Fruit fly (Drosophila melanogaster) whole organism, wandering third instar larva: ENCODE data around the gene PK1-R.

Source experiments
- Abd-B ChIP-seq: fragments of >200 bp; optimal IDR thresholded peaks from 2 replicates; lab custom pipeline; 2017; ENCODE audit warnings: missing biosample characterization, missing genetic modification characterization
- CG32264 ChIP-seq: fragments of 200-800 bp; sonication (Bioruptor generic); optimal IDR thresholded peaks from 2 replicates; lab custom pipeline; 2016; ENCODE audit warnings: missing biosample characterization, missing genetic modification characterization
- CG9705 ChIP-seq: fragments of 200-800 bp; sonication (Bioruptor generic); optimal IDR thresholded peaks from 2 replicates; lab custom pipeline; 2018; ENCODE audit warnings: missing biosample characterization, mild to moderate bottlenecking, missing genetic modification characterization
- CrebA ChIP-seq: fragments of 200-800 bp; sonication (Bioruptor generic); optimal IDR thresholded peaks from 2 replicates; lab custom pipeline; 2016; ENCODE audit warnings: missing biosample characterization, mild to moderate bottlenecking, missing genetic modification characterization, borderline replicate concordance
- Dfd ChIP-seq: fragments of >200 bp; optimal IDR thresholded peaks from 2 replicates; lab custom pipeline; 2017; ENCODE audit warnings: missing biosample characterization, missing genetic modification characterization
- Dif ChIP-seq: fragments of 200-275, 200-300 bp; sonication (Bioruptor generic); optimal IDR thresholded peaks from 2 replicates; lab custom pipeline; 2018; ENCODE audit warnings: missing biosample characterization, missing genetic modification characterization; ENCODE audit not compliant: partially characterized antibody
- GATAd ChIP-seq: sonication (Bioruptor generic); optimal IDR thresholded peaks from 2 replicates; lab custom pipeline; 2016; ENCODE audit warnings: missing biosample characterization, missing genetic modification characterization
- HLH106 ChIP-seq: fragments of 200-800 bp; optimal IDR thresholded peaks from 3 replicates; lab custom pipeline; 2019; ENCODE audit warnings: missing biosample characterization, mild to moderate bottlenecking, missing genetic modification characterization, moderate library complexity
- Hnf4 ChIP-seq: fragments of 200-800 bp; sonication (Bioruptor generic); optimal IDR thresholded peaks from 2 replicates; lab custom pipeline; 2016; ENCODE audit warnings: missing biosample characterization, mild to moderate bottlenecking, missing genetic modification characterization
- Hr78 ChIP-seq: fragments of >200 bp; optimal IDR thresholded peaks from 2 replicates; lab custom pipeline; 2017; ENCODE audit warnings: missing biosample characterization, missing genetic modification characterization
- Hr83 ChIP-seq: fragments of 200-300 bp; sonication (Bioruptor generic); optimal IDR thresholded peaks from 2 replicates; lab custom pipeline; 2016; ENCODE audit warnings: missing biosample characterization, mild to moderate bottlenecking, missing genetic modification characterization, moderate library complexity; ENCODE audit not compliant: poor library complexity, severe bottlenecking
- Jra ChIP-seq: sonication (Bioruptor generic); optimal IDR thresholded peaks from 2 replicates; lab custom pipeline; 2016; ENCODE audit warnings: missing biosample characterization, missing genetic modification characterization
- Mio ChIP-seq: sonication (Bioruptor generic); optimal IDR thresholded peaks from 2 replicates; lab custom pipeline; 2016; ENCODE audit warnings: missing biosample characterization, missing genetic modification characterization
- Myc ChIP-seq: fragments of >200 bp; optimal IDR thresholded peaks from 2 replicates; lab custom pipeline; 2017
- N ChIP-seq: fragments of >200 bp; optimal IDR thresholded peaks from 2 replicates; lab custom pipeline; 2018; ENCODE audit warnings: missing biosample characterization, missing external identifiers, missing genetic modification characterization
- OdsH ChIP-seq: fragments of 200-800 bp; sonication (Bioruptor generic); optimal IDR thresholded peaks from 2 replicates; lab custom pipeline; 2016; ENCODE audit warnings: missing biosample characterization, mild to moderate bottlenecking, missing genetic modification characterization
- Rel ChIP-seq, 2 experiments: fragments of 200-800 bp; sonication (Bioruptor generic) in 1 of 2; optimal IDR thresholded peaks; 2 replicates in 1 of 2; 3 replicates in 1 of 2; lab custom pipeline; 2016 to 2019; ENCODE audit warnings: mild to moderate bottlenecking in 2 of 2, missing biosample characterization in 2 of 2, missing genetic modification characterization in 2 of 2, moderate library complexity in 1 of 2
- Sp1 ChIP-seq: fragments of 200-800 bp; sonication (Bioruptor generic); optimal IDR thresholded peaks from 3 replicates; lab custom pipeline; 2019; ENCODE audit warnings: missing biosample characterization, mild to moderate bottlenecking, missing genetic modification characterization, moderate library complexity
- Vsx2 ChIP-seq: fragments of 200-300, 225-300 bp; sonication (Bioruptor generic); optimal IDR thresholded peaks from 2 replicates; lab custom pipeline; 2018; ENCODE audit warnings: missing biosample characterization, missing genetic modification characterization; ENCODE audit not compliant: partially characterized antibody
- br ChIP-seq: fragments of 200-800 bp; sonication (Bioruptor generic); optimal IDR thresholded peaks from 2 replicates; lab custom pipeline; 2016; ENCODE audit warnings: missing biosample characterization, missing genetic modification characterization
- brk ChIP-seq: fragments of 200-800 bp; sonication (Bioruptor generic); optimal IDR thresholded peaks from 2 replicates; lab custom pipeline; 2016; ENCODE audit warnings: missing biosample characterization, mild to moderate bottlenecking, missing genetic modification characterization
- dl ChIP-seq, 2 experiments: fragments of 175-275, 200-275 bp in 1 of 2; fragments of 200-275 bp in 1 of 2; sonication (Bioruptor generic); optimal IDR thresholded peaks; lab custom pipeline; 2018; ENCODE audit warnings: mild to moderate bottlenecking in 2 of 2, missing biosample characterization in 2 of 2, missing genetic modification characterization in 2 of 2, moderate library complexity in 2 of 2; ENCODE audit not compliant: partially characterized antibody in 2 of 2, insufficient read depth in 1 of 2
- dmrt93B ChIP-seq: fragments of 200-800 bp; sonication (Bioruptor generic); optimal IDR thresholded peaks from 2 replicates; lab custom pipeline; 2018; ENCODE audit warnings: missing biosample characterization, mild to moderate bottlenecking, missing genetic modification characterization
- dsf ChIP-seq: sonication (Bioruptor generic); optimal IDR thresholded peaks from 2 replicates; lab custom pipeline; 2016; ENCODE audit warnings: missing biosample characterization, missing genetic modification characterization, borderline replicate concordance
- ey ChIP-seq: fragments of 200-800 bp; sonication (Bioruptor generic); optimal IDR thresholded peaks from 2 replicates; lab custom pipeline; 2016; ENCODE audit warnings: missing biosample characterization, missing genetic modification characterization
- foxo ChIP-seq, 2 experiments: fragments of 200-800 bp; sonication (Bioruptor generic); optimal IDR thresholded peaks; 2 replicates in 1 of 2; 3 replicates in 1 of 2; lab custom pipeline; 2016 to 2017; ENCODE audit warnings: missing biosample characterization in 2 of 2, missing genetic modification characterization in 2 of 2
- fru ChIP-seq: fragments of 200-800 bp; sonication (Bioruptor generic); optimal IDR thresholded peaks from 3 replicates; lab custom pipeline; 2016; ENCODE audit warnings: missing biosample characterization, mild to moderate bottlenecking, missing genetic modification characterization
- h ChIP-seq: fragments of 200-800 bp; sonication (Bioruptor generic); optimal IDR thresholded peaks from 3 replicates; lab custom pipeline; 2016; ENCODE audit warnings: missing biosample characterization, mild to moderate bottlenecking, missing genetic modification characterization
- jim ChIP-seq: fragments of 175-275, 200-325 bp; sonication (Bioruptor generic); optimal IDR thresholded peaks from 2 replicates; lab custom pipeline; 2016; ENCODE audit warnings: missing biosample characterization, mild to moderate bottlenecking, missing genetic modification characterization
- lola ChIP-seq: fragments of >200 bp; optimal IDR thresholded peaks from 2 replicates; lab custom pipeline; 2017; ENCODE audit warnings: missing biosample characterization, missing genetic modification characterization
- pan ChIP-seq: fragments of >200 bp; optimal IDR thresholded peaks from 2 replicates; lab custom pipeline; 2017
- psq ChIP-seq: fragments of 200-800 bp; sonication (Bioruptor generic); optimal IDR thresholded peaks from 3 replicates; lab custom pipeline; 2017; ENCODE audit warnings: missing biosample characterization, mild to moderate bottlenecking, missing genetic modification characterization, moderate library complexity
- rgr ChIP-seq: fragments of 200-800 bp; sonication (Bioruptor generic); optimal IDR thresholded peaks from 3 replicates; lab custom pipeline; 2016; ENCODE audit warnings: missing biosample characterization, mild to moderate bottlenecking, missing genetic modification characterization
- sage ChIP-seq: fragments of 200-800 bp; sonication (Bioruptor generic); optimal IDR thresholded peaks from 2 replicates; lab custom pipeline; 2016; ENCODE audit warnings: missing biosample characterization, mild to moderate bottlenecking, missing genetic modification characterization
- sv ChIP-seq: fragments of 200-800 bp; sonication (Bioruptor generic); optimal IDR thresholded peaks from 3 replicates; lab custom pipeline; 2016; ENCODE audit warnings: missing biosample characterization, missing genetic modification characterization
- tai ChIP-seq: sonication (Bioruptor generic); optimal IDR thresholded peaks from 2 replicates; lab custom pipeline; 2016; ENCODE audit warnings: missing biosample characterization, missing genetic modification characterization
- usp ChIP-seq: fragments of >200 bp; optimal IDR thresholded peaks from 2 replicates; lab custom pipeline; 2017; ENCODE audit warnings: missing biosample characterization, missing genetic modification characterization
- woc ChIP-seq: sonication (Bioruptor generic); optimal IDR thresholded peaks from 2 replicates; lab custom pipeline; 2016; ENCODE audit warnings: missing biosample characterization, mild to moderate bottlenecking, missing genetic modification characterization

PK1-R gene

DNA sequence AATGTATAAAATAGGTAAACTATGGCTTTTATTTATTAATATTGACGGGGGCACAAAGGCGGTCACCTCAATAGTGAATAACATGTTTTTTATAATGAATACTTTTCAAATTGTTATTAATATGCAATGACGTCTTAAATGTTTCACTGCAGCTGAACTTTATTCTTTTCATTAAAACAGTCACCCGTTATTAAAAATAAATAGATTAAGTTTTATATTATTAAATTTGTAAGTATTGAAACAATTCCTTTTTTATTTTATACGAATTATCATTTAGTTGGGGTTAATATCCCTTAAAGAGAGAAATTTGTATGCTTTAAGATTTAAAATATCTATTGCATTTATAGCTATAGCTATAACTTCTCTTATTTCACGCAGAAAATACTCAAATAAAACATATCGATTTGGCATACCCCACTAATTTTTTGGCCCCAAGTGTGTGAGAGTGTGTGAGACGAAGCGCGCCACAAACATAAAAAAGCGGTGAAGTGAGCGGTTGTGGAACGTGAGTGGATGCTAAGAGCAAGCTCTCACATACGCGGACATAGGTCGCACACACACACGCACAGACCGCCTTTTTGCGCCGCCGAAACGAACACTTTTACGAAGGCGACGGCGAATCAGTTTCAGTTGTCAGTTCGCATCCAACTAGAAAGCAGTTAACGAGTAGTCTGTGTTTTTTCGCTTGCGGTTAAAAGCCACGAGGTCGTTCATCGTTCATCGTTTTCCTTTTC, 46.4 kb downstream of the PK1-R start, which contains the start of gene foxo:
Gene foxo, plus strand, starts transcription at position 626 of the 734 bp plus-strand sequence.
- TF ChIP-seq ey (GFP tag; lab: Kevin White, UChicago) (peak; percentile 39), Myc (lab: Kevin White, UChicago) (peak; percentile 18), pan (no peak), Vsx2 (GFP tag; lab: Kevin White, UChicago) (peak; percentile 4), sv (no peak), Rel (GFP tag; optimal IDR thresholded peaks at IDR 0.05; lab: Kevin White, UChicago) (no peak), Rel (tag; optimal IDR thresholded peaks at IDR 0.05; lab: Kevin White, UChicago) (no peak), foxo (GFP tag; optimal IDR thresholded peaks at IDR 0.05; lab: Kevin White, UChicago) (peak; percentile 68 to 69), rgr (peak; percentile 69), Dfd (no peak), jim (GFP tag; lab: Kevin White, UChicago) (peak; percentile 66), dl (GFP tag; optimal IDR thresholded peaks at IDR 0.05; lab: Kevin White, UChicago; ENCODE audit: insufficient read depth in 1 of 2, partially characterized antibody in 2 of 2) (peak in 1 of 2 experiments; percentile 78), Mio (GFP tag; lab: Kevin White, UChicago) (peak; percentile 23), Abd-B (GFP tag; lab: Kevin White, UChicago) (no peak), HLH106 (tag; lab: Kevin White, UChicago) (peak; percentile 77), woc (peak; percentile 15), N (GFP tag; lab: Kevin White, UChicago) (no peak), usp (no peak), dmrt93B (GFP tag; lab: Kevin White, UChicago) (peak; percentile 34), Hnf4 (GFP tag; lab: Kevin White, UChicago) (peak; percentile 42), lola (no peak), Jra (peak; percentile 8), fru (GFP tag; lab: Kevin White, UChicago) (peak; percentile 65), GATAd (GFP tag; lab: Kevin White, UChicago) (no peak), h (GFP tag; lab: Kevin White, UChicago) (peak; percentile 69), Hr78 (GFP tag; lab: Kevin White, UChicago) (no peak), tai (no peak), OdsH (peak; percentile 68), br (peak; percentile 56), psq (GFP tag; lab: Kevin White, UChicago) (peak; percentile 69), brk (GFP tag; lab: Kevin White, UChicago) (peak; percentile 32), Hr83 (GFP tag; lab: Kevin White, UChicago) (peak; percentile 80), CG32264 (GFP tag; lab: Kevin White, UChicago) (peak; percentile 45), Dif (peak; percentile 83), sage (GFP tag; lab: Kevin White, UChicago) (peak; percentile 27), CrebA (GFP tag; lab: Kevin White, UChicago) (peak; percentile 14), dsf (GFP tag; lab: Kevin White, UChicago) (no peak), Sp1 (peak; percentile 78), CG9705 (GFP tag; lab: Kevin White, UChicago) (no peak)
- TF ChIP-seq, all 38 proteins: peak for 25

DNA sequence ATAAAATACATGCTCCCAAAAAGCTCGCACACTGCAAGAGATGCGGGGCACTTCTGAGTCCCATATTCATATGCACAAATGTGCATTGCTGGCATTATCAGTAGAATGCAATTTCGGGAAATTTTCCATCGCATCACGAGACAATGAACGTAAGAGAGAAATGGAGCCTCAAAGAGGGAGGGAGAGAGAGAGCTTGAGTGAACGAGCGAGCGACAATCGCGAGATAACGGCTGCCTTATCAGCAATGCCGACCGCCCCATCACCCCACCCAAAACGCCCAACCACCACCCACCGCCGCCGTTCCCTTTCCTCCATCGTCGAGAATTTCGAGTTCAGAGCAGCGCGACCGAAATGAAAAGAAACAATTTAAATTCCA, 47.0 kb downstream of the PK1-R start:
- TF ChIP-seq Myc (lab: Kevin White, UChicago): no peak
- TF ChIP-seq usp: no peak
- TF ChIP-seq psq (GFP tag; lab: Kevin White, UChicago): no peak
- TF ChIP-seq GATAd (GFP tag; lab: Kevin White, UChicago): no peak
- TF ChIP-seq dsf (GFP tag; lab: Kevin White, UChicago): no peak
- no peak for TF ChIP-seq Jra
- TF ChIP-seq pan: no peak
- peak; percentile 18 for TF ChIP-seq Hr83 (GFP tag; lab: Kevin White, UChicago)
- no peak for TF ChIP-seq foxo (GFP tag; optimal IDR thresholded peaks at IDR 0.05; lab: Kevin White, UChicago)
- TF ChIP-seq dl (GFP tag; optimal IDR thresholded peaks at IDR 0.05; lab: Kevin White, UChicago; ENCODE audit: insufficient read depth in 1 of 2, partially characterized antibody in 2 of 2): peak; percentile 67 to 71
- TF ChIP-seq br: peak; percentile 31
- no peak for TF ChIP-seq lola
- TF ChIP-seq CrebA (GFP tag; lab: Kevin White, UChicago): peak; percentile 36
- no peak for TF ChIP-seq OdsH
- TF ChIP-seq Abd-B (GFP tag; lab: Kevin White, UChicago): no peak
- no peak for TF ChIP-seq CG9705 (GFP tag; lab: Kevin White, UChicago)
- no peak for TF ChIP-seq Mio (GFP tag; lab: Kevin White, UChicago)
- TF ChIP-seq jim (GFP tag; lab: Kevin White, UChicago): no peak
- TF ChIP-seq tai: no peak
- no peak for TF ChIP-seq sage (GFP tag; lab: Kevin White, UChicago)
- no peak for TF ChIP-seq h (GFP tag; lab: Kevin White, UChicago)
- TF ChIP-seq Dfd: no peak
- no peak for TF ChIP-seq rgr
- TF ChIP-seq dmrt93B (GFP tag; lab: Kevin White, UChicago): no peak
- TF ChIP-seq Dif: peak; percentile 78
- TF ChIP-seq Vsx2 (GFP tag; lab: Kevin White, UChicago): peak; percentile 50
- no peak for TF ChIP-seq HLH106 (tag; lab: Kevin White, UChicago)
- TF ChIP-seq sv: no peak
- TF ChIP-seq ey (GFP tag; lab: Kevin White, UChicago): no peak
- TF ChIP-seq fru (GFP tag; lab: Kevin White, UChicago): no peak
- no peak for TF ChIP-seq brk (GFP tag; lab: Kevin White, UChicago)
- no peak for TF ChIP-seq woc
- TF ChIP-seq Hnf4 (GFP tag; lab: Kevin White, UChicago): no peak
- TF ChIP-seq Hr78 (GFP tag; lab: Kevin White, UChicago): no peak
- no peak for TF ChIP-seq N (GFP tag; lab: Kevin White, UChicago)
- TF ChIP-seq Sp1: no peak
- no peak for TF ChIP-seq Rel (GFP tag; optimal IDR thresholded peaks at IDR 0.05; lab: Kevin White, UChicago)
- TF ChIP-seq Rel (tag; optimal IDR thresholded peaks at IDR 0.05; lab: Kevin White, UChicago): peak; percentile 83
- no peak for TF ChIP-seq CG32264 (GFP tag; lab: Kevin White, UChicago)
